Fruit fly (Drosophila melanogaster): Measurements from ENCODE around the gene Cpr62Bb.

The Cpr62Bb gene

DNA sequence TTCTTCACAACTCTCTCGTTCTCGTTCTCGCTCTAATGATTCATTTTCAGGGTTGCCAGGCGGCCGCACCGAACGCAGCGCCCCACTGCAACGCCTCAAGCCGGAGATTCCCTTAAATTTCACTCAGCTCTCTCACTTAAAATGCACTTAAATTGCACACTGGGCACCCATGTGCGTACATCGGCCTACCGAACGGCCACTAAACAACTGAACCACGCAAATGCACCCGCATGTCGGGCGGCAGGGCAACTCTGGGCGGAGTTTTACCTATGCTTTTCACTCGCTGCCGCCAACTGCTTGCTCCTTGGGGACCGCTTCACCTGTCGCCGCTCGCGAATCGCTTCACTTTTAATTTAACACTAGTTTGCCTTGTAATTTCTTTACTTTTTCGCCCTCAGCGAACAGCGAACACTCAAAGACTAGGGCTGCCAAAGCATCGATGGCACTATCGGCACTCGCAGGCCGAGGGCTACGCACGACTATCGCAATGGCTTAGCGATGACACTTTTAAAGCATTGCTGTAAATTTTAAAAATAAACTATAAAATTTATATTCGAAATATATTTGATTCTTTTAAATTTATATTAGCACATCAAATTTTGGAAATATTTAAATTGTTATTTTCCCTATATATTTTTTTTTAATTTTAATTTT lies 27.0 kb upstream of the Cpr62Bb start, which contains the start of gene Rap1 (continued):
- TF ChIP-seq tio (GFP tag; optimal IDR thresholded peaks at IDR 0.05) (no peak), Fer2 (tag; optimal IDR thresholded peaks at IDR 0.05) (peak; percentile 44), CG2678 (tag; optimal IDR thresholded peaks at IDR 0.05) (peak; percentile 74), CG31388 (GFP tag; optimal IDR thresholded peaks at IDR 0.05) (no peak), Ada2b (GFP tag; IDR thresholded peaks at IDR 0.05) (peak; percentile 79), eve (GFP tag; optimal IDR thresholded peaks at IDR 0.05) (no peak), Oaz (GFP tag; IDR thresholded peaks at IDR 0.05) (peak; percentile 44; the same call in 1 of the 2 replicates), CG12236 (GFP tag; optimal IDR thresholded peaks at IDR 0.05) (peak; percentile 51), inv (GFP tag; IDR thresholded peaks at IDR 0.05; ENCODE audit: partially characterized antibody) (peak; percentile 96), lbe (GFP tag; optimal IDR thresholded peaks at IDR 0.05) (peak; percentile 5), sima (GFP tag; optimal IDR thresholded peaks at IDR 0.05) (no peak), CG14860 (GFP tag; IDR thresholded peaks at IDR 0.05; ENCODE audit: partially characterized antibody) (peak; percentile 87), trem (tag; optimal IDR thresholded peaks at IDR 0.05) (peak; percentile 53), Hand (GFP tag; optimal IDR thresholded peaks at IDR 0.05) (peak; percentile 20), HHEX (GFP tag; optimal IDR thresholded peaks at IDR 0.05) (peak; percentile 60), CG11560 (tag; IDR thresholded peaks at IDR 0.05) (0 out of 3 replicates have a peak, but pooled peaks have one; percentile 37), hbn (GFP tag; IDR thresholded peaks at IDR 0.05; ENCODE audit: partially characterized antibody) (peak; percentile 84), CG18599 (GFP tag; optimal IDR thresholded peaks at IDR 0.05) (peak; percentile 71), CG10147 (GFP tag; optimal IDR thresholded peaks at IDR 0.05) (peak; percentile 60), Nf-YB (GFP tag; optimal IDR thresholded peaks at IDR 0.05) (no peak), jing (GFP tag; optimal IDR thresholded peaks at IDR 0.05) (no peak), CG31365 (tag; optimal IDR thresholded peaks at IDR 0.05) (no peak), esg (GFP tag; conservative IDR thresholded peaks at IDR 0.05) (peak; percentile 26; the same call in 1 of the 2 replicates), ewg (GFP tag; optimal IDR thresholded peaks at IDR 0.05) (peak; percentile 27), Dref (GFP tag; IDR thresholded peaks at IDR 0.05) (peak; percentile 56), CG4820 (GFP tag; optimal IDR thresholded peaks at IDR 0.05) (peak; percentile 23), CG2116 (GFP tag; optimal IDR thresholded peaks at IDR 0.05) (peak; percentile 39), Pdp1 (GFP tag; optimal IDR thresholded peaks at IDR 0.05) (peak; percentile 52 to 64), CG17186 (GFP tag; optimal IDR thresholded peaks at IDR 0.05) (peak; percentile 69), CG6683 (GFP tag; optimal IDR thresholded peaks at IDR 0.05) (peak; percentile 2), Side (GFP tag; optimal IDR thresholded peaks at IDR 0.05) (peak; percentile 72), h (optimal IDR thresholded peaks at IDR 0.05) (no peak), CG32772 (GFP tag; IDR thresholded peaks at IDR 0.05) (peak; percentile 84), CoRest (tag; optimal IDR thresholded peaks at IDR 0.05) (peak; percentile 66), Deaf1 (tag; optimal IDR thresholded peaks at IDR 0.05) (peak; percentile 12), Atf6 (GFP tag; IDR thresholded peaks at IDR 0.05) (peak; percentile 64; the same call in 1 of the 2 replicates), E2f1 (GFP tag; IDR thresholded peaks at IDR 0.05) (peak; percentile 70), az2 (GFP tag; optimal IDR thresholded peaks at IDR 0.05) (peak; percentile 53), crc (GFP tag; optimal IDR thresholded peaks at IDR 0.05) (peak; percentile 27), hb (GFP tag; IDR thresholded peaks at IDR 0.05; ENCODE audit: partially characterized antibody) (peak; percentile 92), Dip3 (GFP tag; optimal IDR thresholded peaks at IDR 0.05) (peak; percentile 57), CG6813 (GFP tag; optimal IDR thresholded peaks at IDR 0.05) (no peak), PHDP (tag; optimal IDR thresholded peaks at IDR 0.05) (no peak), Mad (GFP tag; optimal IDR thresholded peaks at IDR 0.05) (peak; percentile 2), crp (GFP tag; optimal IDR thresholded peaks at IDR 0.05) (no peak), danr (GFP tag; IDR thresholded peaks at IDR 0.05) (0 out of 2 replicates have a peak, but pooled peaks have one; percentile 30), toy (GFP tag; IDR thresholded peaks at IDR 0.05) (no peak), MTF-1 (GFP tag; optimal IDR thresholded peaks at IDR 0.05; ENCODE audit: borderline replicate concordance) (no peak), jigr1 (GFP tag; IDR thresholded peaks at IDR 0.05) (peak; percentile 78; the same call in 2 of the 3 replicates)
